Fruit fly (Drosophila melanogaster) Kc167 (cell line): ENCODE results near the gene CG10347.

Experiments
- Myc ChIP-seq: fragments of >200 bp; optimal IDR thresholded peaks from 2 replicates; lab custom pipeline; 2017; ENCODE audit warnings: missing external identifiers
- Sin3A ChIP-seq: fragments of >200 bp; optimal IDR thresholded peaks from 2 replicates; lab custom pipeline; 2018; ENCODE audit warnings: missing external identifiers
- h ChIP-seq: fragments of >200 bp; optimal IDR thresholded peaks from 3 replicates; lab custom pipeline; 2018; ENCODE audit warnings: missing external identifiers
- insv ChIP-seq: fragments of >200 bp; optimal IDR thresholded peaks from 3 replicates; lab custom pipeline; 2018; ENCODE audit warnings: missing external identifiers
- psq ChIP-seq: fragments of >200 bp; optimal IDR thresholded peaks from 2 replicates; lab custom pipeline; 2017; ENCODE audit warnings: missing external identifiers
- ttk ChIP-seq: sonication (Bioruptor generic); optimal IDR thresholded peaks from 2 replicates; lab custom pipeline; 2017; ENCODE audit warnings: missing external identifiers

The CG10347 gene

DNA sequence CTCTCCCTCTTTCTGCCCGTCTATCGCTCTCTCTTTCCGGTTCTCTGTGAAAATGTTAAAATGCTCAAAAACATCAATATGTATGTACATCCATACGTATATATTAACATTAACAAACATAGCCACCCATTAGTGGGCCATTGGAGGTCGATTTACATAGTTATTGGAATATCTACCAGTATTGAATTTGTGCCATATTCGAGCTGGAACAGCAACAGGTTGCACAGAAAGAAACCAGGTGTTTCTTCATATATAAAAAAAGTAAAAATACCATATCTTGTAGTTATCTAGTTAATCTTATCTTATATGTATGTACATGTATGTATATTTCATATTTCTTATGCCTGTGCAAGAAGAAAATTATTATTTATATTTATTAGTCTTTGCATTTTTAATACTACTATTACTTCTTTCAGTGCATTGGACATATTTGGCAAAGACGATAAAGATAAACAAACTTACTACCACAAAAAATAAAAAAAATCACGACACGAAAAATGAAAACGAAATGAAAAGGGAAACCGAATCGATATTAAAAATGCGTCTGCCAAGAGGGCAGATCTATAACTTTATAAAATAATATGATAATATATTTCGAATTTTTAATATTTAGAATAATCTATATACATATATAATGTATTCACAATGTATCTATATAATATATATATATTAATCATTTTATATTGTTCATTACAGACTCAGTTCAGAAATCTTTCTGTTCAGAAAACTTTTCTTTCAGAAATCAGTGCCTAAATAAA lies 6.0 kb downstream of the CG10347 start:
- TF ChIP-seq Sin3A (lab: Kevin White, UChicago): no peak
- TF ChIP-seq Myc (lab: Kevin White, UChicago): no peak
- TF ChIP-seq insv (lab: Kevin White, UChicago): no peak
- no peak for TF ChIP-seq h (lab: Kevin White, UChicago)
- no peak for TF ChIP-seq ttk (lab: Kevin White, UChicago)

DNA sequence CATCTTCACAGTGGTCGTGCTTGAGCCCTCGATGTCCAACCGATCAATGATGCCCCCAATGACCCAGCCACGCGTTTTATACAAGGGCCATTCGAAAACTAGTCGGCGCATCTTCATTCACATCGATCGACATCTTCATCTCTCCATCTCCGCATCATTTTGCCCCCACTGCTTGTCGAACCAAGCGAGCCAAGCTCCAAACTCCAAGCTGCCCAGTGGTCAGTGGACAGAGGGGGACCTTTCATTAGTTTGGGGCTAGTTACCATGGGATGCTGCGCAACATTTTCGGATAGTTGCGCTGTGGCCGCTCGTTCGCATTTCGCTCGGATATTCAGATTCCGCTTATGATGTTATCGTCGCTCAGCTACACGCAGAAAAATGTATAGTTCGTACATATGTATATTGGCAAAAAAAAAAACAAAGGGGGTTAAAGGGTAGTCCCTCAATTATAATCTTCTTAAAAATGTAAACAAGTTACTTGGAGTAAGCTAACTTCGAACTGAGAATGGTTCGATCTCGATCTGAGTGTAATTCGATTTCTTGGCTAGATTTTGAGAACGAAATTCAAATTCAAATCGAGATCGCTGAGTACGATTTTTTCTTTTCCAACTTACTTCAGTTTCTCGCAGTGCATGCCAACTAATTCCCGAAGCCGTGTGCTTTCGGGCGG lies 8.5 kb downstream of the CG10347 start, which contains the start of gene CG15740:
Gene CG15740 (minus strand): TSS at position 51 of the 670 bp plus-strand sequence.
- TF ChIP-seq ttk (lab: Kevin White, UChicago) (no peak), insv (lab: Kevin White, UChicago) (no peak), Myc (lab: Kevin White, UChicago) (no peak), h (lab: Kevin White, UChicago) (no peak), psq (no peak), Sin3A (lab: Kevin White, UChicago) (no peak)

DNA sequence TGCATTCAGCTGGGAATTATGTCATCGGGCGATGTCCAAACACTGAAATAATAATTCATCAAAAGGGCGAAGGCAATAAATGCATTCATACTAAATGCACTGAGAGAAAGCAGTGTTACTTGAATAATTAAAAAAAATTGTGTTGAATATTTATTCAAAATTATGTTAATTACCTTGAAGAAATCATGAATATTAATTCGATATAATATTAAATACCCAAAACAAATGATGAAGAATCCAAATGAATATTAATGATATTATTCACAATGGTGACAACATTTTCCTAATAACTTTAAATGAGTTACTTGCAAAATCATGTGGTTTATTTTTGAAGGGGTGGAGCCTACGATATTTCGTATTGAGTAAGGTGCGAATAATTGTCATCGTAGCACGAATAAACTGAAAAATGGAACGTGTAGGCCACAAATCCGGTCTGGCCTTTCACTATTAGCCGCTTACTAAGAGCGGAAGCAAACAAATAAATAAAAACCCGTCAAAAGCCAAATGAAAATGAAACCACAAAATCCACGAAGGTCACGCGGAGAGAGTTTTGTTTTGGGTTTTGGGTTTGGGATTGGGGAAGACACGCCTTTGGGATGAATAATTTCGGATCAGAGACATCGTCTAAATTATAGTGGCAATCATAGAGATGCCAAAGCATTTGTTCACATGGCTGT lies 12.9 kb downstream of the CG10347 start:
- no peak for TF ChIP-seq Sin3A (lab: Kevin White, UChicago)
- TF ChIP-seq insv (lab: Kevin White, UChicago): no peak
- no peak for TF ChIP-seq Myc (lab: Kevin White, UChicago)
- TF ChIP-seq h (lab: Kevin White, UChicago): no peak
- no peak for TF ChIP-seq psq
- TF ChIP-seq ttk (lab: Kevin White, UChicago): no peak

- TF ChIP-seq ttk (lab: Kevin White, UChicago) (no peak), insv (lab: Kevin White, UChicago) (no peak), h (lab: Kevin White, UChicago) (no peak), Sin3A (lab: Kevin White, UChicago) (no peak), psq (no peak), Myc (lab: Kevin White, UChicago) (no peak)
These were observed 15.4 kb downstream of the CG10347 start, which contains the start of gene Cyp28c1 for dm6 chrX:11839308-11839707. Gene Cyp28c1, plus strand, starts transcription at chrX:11839608.

dm6 chrX:11837926-11838325 lies 16.8 kb downstream of the CG10347 start, which contains the start of gene CG15741:
Gene CG15741, minus strand, starts transcription at chrX:11838026.
- TF ChIP-seq insv (lab: Kevin White, UChicago) (no peak), ttk (lab: Kevin White, UChicago) (no peak), Myc (lab: Kevin White, UChicago) (no peak), Sin3A (lab: Kevin White, UChicago) (no peak), psq (no peak), h (lab: Kevin White, UChicago) (no peak)

DNA sequence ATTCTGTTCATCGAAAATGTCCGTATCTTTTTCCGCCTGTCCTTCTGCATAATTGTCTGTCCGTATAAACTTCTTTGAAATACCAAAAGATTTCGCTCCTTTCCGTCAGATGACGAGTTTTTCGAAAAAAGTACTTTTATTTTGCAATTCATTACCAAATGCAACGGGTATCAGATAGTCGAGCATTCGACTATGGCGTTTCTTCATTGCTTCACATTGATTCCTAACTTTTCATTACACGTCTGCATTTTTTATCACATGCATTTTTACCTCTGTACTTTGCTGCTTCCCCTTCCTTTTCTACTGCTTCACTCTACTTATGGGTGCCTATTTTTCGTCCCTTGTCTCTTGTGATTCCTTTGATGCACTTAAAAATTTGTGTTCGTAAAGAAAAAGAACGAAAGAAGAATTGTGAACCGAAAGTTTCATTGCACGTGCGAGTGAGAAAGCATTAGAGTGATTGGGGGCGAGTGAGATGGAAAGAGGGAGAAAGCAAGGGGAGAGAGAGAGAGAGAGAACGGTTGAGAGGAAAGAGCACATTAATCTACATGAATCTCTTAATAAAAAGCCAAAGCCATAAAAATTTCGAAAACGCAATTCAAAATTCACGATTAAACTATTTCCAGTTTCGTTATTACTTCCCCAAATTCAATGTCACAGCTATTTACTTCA lies 26.3 kb downstream of the CG10347 start:
- TF ChIP-seq ttk (lab: Kevin White, UChicago) (no peak), h (lab: Kevin White, UChicago) (no peak), psq (no peak), Sin3A (lab: Kevin White, UChicago) (no peak), Myc (lab: Kevin White, UChicago) (no peak), insv (lab: Kevin White, UChicago) (no peak)

dm6 chrX:11823003-11823402 lies 31.7 kb downstream of the CG10347 start:
- TF ChIP-seq Myc (lab: Kevin White, UChicago): no peak
- no peak for TF ChIP-seq psq
- TF ChIP-seq Sin3A (lab: Kevin White, UChicago): no peak
- no peak for TF ChIP-seq ttk (lab: Kevin White, UChicago)
- no peak for TF ChIP-seq h (lab: Kevin White, UChicago)
- no peak for TF ChIP-seq insv (lab: Kevin White, UChicago)

dm6 chrX:11821946-11822345 lies 32.8 kb downstream of the CG10347 start:
- TF ChIP-seq Sin3A (lab: Kevin White, UChicago): no peak
- no peak for TF ChIP-seq ttk (lab: Kevin White, UChicago)
- TF ChIP-seq insv (lab: Kevin White, UChicago): no peak
- no peak for TF ChIP-seq h (lab: Kevin White, UChicago)
- TF ChIP-seq Myc (lab: Kevin White, UChicago): no peak
- TF ChIP-seq psq: no peak

- TF ChIP-seq psq: no peak
- no peak for TF ChIP-seq insv (lab: Kevin White, UChicago)
- no peak for TF ChIP-seq ttk (lab: Kevin White, UChicago)
- TF ChIP-seq Sin3A (lab: Kevin White, UChicago): no peak
- TF ChIP-seq Myc (lab: Kevin White, UChicago): no peak
- TF ChIP-seq h (lab: Kevin White, UChicago): no peak
These were observed 34.3 kb downstream of the CG10347 start for dm6 chrX:11820284-11821075.

- TF ChIP-seq insv (lab: Kevin White, UChicago): no peak
- TF ChIP-seq psq: no peak
- no peak for TF ChIP-seq ttk (lab: Kevin White, UChicago)
- TF ChIP-seq Sin3A (lab: Kevin White, UChicago): no peak
- no peak for TF ChIP-seq Myc (lab: Kevin White, UChicago)
- TF ChIP-seq h (lab: Kevin White, UChicago): no peak
These were observed 35.4 kb downstream of the CG10347 start for dm6 chrX:11819241-11819862.
